Fruit fly (Drosophila melanogaster) whole organism, wandering third instar larva: Measurements from ENCODE around the gene CG8031.

ENCODE experiments used
- Vsx2 ChIP-seq: fragments of 200-300, 225-300 bp; sonication (Bioruptor generic); optimal IDR thresholded peaks from 2 replicates; lab custom pipeline; 2018; ENCODE audit warnings: missing biosample characterization, missing genetic modification characterization; ENCODE audit not compliant: partially characterized antibody
- foxo ChIP-seq, 2 experiments: fragments of 200-800 bp; sonication (Bioruptor generic); optimal IDR thresholded peaks; 2 replicates in 1 of 2; 3 replicates in 1 of 2; lab custom pipeline; 2016 to 2017; ENCODE audit warnings: missing biosample characterization in 2 of 2, missing genetic modification characterization in 2 of 2

- TF ChIP-seq foxo (GFP tag; optimal IDR thresholded peaks at IDR 0.05; lab: Kevin White, UChicago) = no peak
- TF ChIP-seq Vsx2 = no peak
These were observed 25.0 kb upstream of the CG8031 start for dm6 chr3R:13036064-13036463.
